Worm (Caenorhabditis elegans): ENCODE results near the gene atp-4.

DNA sequence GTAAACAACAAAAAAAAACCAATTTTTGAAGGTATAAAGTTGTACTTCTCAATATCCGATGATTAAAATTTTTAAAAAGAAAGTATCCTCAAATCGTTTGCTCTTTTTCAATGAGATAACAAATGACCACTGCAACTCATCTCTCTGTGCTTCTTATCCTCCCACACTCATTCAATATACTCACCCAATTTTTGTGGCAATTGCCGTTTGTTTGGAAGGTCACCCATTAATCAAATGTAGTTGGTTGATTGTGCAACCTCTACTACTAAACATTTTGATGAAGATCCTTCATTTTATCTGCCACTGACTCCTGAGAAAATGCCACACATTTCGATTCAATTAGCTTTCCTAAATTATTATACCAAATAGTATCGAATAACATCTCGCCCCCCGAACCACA is 40.8 kb upstream of the atp-4 start:
- TF ChIP-seq hmg-4 (GFP tag; optimal IDR thresholded peaks at IDR 0.05) = no peak
- no peak for TF ChIP-seq flt-1 (GFP tag; IDR thresholded peaks at IDR 0.05)
- TF ChIP-seq ama-1 (optimal IDR thresholded peaks at IDR 0.05) = no peak
- no peak for TF ChIP-seq tra-4 (tag; optimal IDR thresholded peaks at IDR 0.05)
- no peak for TF ChIP-seq sea-1 (GFP tag; conservative IDR thresholded peaks at IDR 0.05)

All from whole organism, early embryonic.